Worm (Caenorhabditis elegans) whole organism, L4/young adult: ENCODE results near the gene F59B2.9.

Experiments
- W03F9.2 ChIP-seq: fragments of 150-350 bp; optimal IDR thresholded peaks from 2 replicates; lab custom pipeline; 2014; ENCODE audit warnings: missing biosample characterization, missing genetic modification characterization
- dao-5 ChIP-seq: sonication (generic microtip); optimal IDR thresholded peaks from 2 replicates; lab custom pipeline; 2016; ENCODE audit warnings: missing genotype, missing genetic modification characterization, moderate library complexity, missing compliant biosample characterization
- him-1 ChIP-seq: sonication (generic microtip); optimal IDR thresholded peaks from 2 replicates; lab custom pipeline; 2016; ENCODE audit warnings: missing genotype, missing genetic modification reagents, missing genetic modification characterization, missing compliant biosample characterization

- no peak for TF ChIP-seq him-1 (tag; lab: Kevin White, UChicago)
- TF ChIP-seq W03F9.2 (tag; lab: Kevin White, UChicago) = no peak
- TF ChIP-seq dao-5 (tag; lab: Kevin White, UChicago) = no peak
Measured at ce11 chrIII:9010047-9010446, 2.2 kb downstream of the F59B2.9 start, which contains the start of gene F59B2.8.
